Fruit fly (Drosophila melanogaster) whole organism: ENCODE data around the gene CG9497.

ENCODE experiments used
- CG8478 ChIP-seq: fragments of >200 bp; optimal IDR thresholded peaks from 2 replicates; lab custom pipeline; 2018; ENCODE audit warnings: inconsistent platforms
- Dll ChIP-seq: fragments of >200 bp; optimal IDR thresholded peaks from 2 replicates; lab custom pipeline; 2017
- EcR ChIP-seq, 2 experiments: fragments of >200 bp; optimal IDR thresholded peaks; 2 replicates each; lab custom pipeline; 2017; ENCODE audit warnings: missing biosample characterization in 2 of 2, missing genetic modification characterization in 2 of 2, missing genetic modification reagents in 2 of 2
- pan ChIP-seq: fragments of >200 bp; optimal IDR thresholded peaks from 2 replicates; lab custom pipeline; 2017
- psq ChIP-seq: fragments of >200 bp; optimal IDR thresholded peaks from 2 replicates; lab custom pipeline; 2017
- usp ChIP-seq: fragments of >200 bp; optimal IDR thresholded peaks from 2 replicates; lab custom pipeline; 2017; ENCODE audit warnings: missing biosample characterization, missing genetic modification characterization, mixed read lengths

DNA sequence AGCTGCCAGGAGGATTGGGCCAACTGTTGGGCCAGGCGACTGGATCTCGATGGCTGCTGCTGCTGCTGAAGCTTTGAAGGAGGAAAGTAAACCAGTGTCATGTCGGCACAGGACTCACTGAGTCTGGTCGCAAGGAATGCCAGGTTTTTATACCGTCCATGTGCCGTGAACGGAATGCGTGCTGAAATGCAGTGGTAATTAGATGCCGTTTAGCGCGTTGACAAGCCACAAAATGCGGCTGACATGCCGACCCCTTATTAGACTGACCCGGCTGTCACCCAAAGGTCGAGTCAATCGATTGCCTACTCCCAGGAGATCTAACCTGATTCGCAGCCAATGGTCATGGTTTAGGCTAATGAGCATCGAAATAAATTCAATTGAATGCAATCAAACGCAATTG, 6.0 kb upstream of the CG9497 start, which contains the start of gene ppk7:
- no peak for TF ChIP-seq usp (GFP tag; lab: Kevin White, UChicago)
- TF ChIP-seq EcR (GFP tag; optimal IDR thresholded peaks at IDR 0.05; lab: Kevin White, UChicago): no peak
- no peak for TF ChIP-seq psq
- no peak for TF ChIP-seq pan
- TF ChIP-seq CG8478 (lab: Kevin White, UChicago): no peak
- no peak for TF ChIP-seq Dll (lab: Kevin White, UChicago)
